Worm (Caenorhabditis elegans) whole organism, L2 larva: ENCODE results near the gene clec-51.

Experiments used
- ama-1 ChIP-seq: fragments of 150-350 bp; optimal IDR thresholded peaks from 2 replicates; lab custom pipeline; 2018; ENCODE audit warnings: inconsistent platforms
- ceh-82 ChIP-seq: fragments of 150-350 bp; optimal IDR thresholded peaks from 2 replicates; lab custom pipeline; 2014; ENCODE audit warnings: missing biosample characterization, missing genetic modification characterization
- crh-2 ChIP-seq: sonication (generic microtip); optimal IDR thresholded peaks from 2 replicates; lab custom pipeline; 2017; ENCODE audit warnings: missing biosample characterization, missing genetic modification characterization
- egl-27 ChIP-seq: sonication (generic microtip); optimal IDR thresholded peaks from 3 replicates; lab custom pipeline; 2017; ENCODE audit warnings: missing biosample characterization, missing genetic modification reagents, missing genetic modification characterization
- elt-3 ChIP-seq: sonication (generic microtip); optimal IDR thresholded peaks from 2 replicates; lab custom pipeline; 2017; ENCODE audit warnings: missing biosample characterization, missing genetic modification characterization
- nhr-237 ChIP-seq: fragments of 150-350 bp; optimal IDR thresholded peaks from 2 replicates; lab custom pipeline; 2014; ENCODE audit warnings: missing biosample characterization, missing genetic modification characterization
- snpc-4 ChIP-seq: fragments of 150-350 bp; optimal IDR thresholded peaks from 2 replicates; lab custom pipeline; 2014; ENCODE audit warnings: missing biosample characterization, missing genetic modification characterization
- ztf-11 ChIP-seq: sonication (generic microtip); optimal IDR thresholded peaks from 2 replicates; lab custom pipeline; 2017; ENCODE audit warnings: missing biosample characterization, missing genetic modification characterization

ce11 chrIV:8112646-8113045 lies 51.0 kb downstream of the clec-51 start:
- no peak for TF ChIP-seq egl-27 (tag; lab: Kevin White, UChicago)
- TF ChIP-seq ceh-82: no peak
- no peak for TF ChIP-seq ztf-11
- TF ChIP-seq nhr-237 (tag; lab: Kevin White, UChicago): no peak
- no peak for TF ChIP-seq crh-2 (tag; lab: Kevin White, UChicago)
- no peak for TF ChIP-seq snpc-4 (tag; lab: Kevin White, UChicago)
- TF ChIP-seq elt-3 (tag; lab: Kevin White, UChicago): no peak
- TF ChIP-seq ama-1 (lab: Kevin White, UChicago): no peak
